Worm (Caenorhabditis elegans) whole organism, young adult: ENCODE results near the gene F55G7.3.

ENCODE experiments used
- F23B12.7 ChIP-seq: sonication (generic microtip); optimal IDR thresholded peaks from 2 replicates; lab custom pipeline; 2017; ENCODE audit warnings: missing genetic modification characterization, mild to moderate bottlenecking, missing compliant biosample characterization, antibody characterized with exemption, moderate library complexity; ENCODE audit not compliant: insufficient read depth
- T26A5.8 ChIP-seq: sonication (generic microtip); optimal IDR thresholded peaks from 2 replicates; lab custom pipeline; 2016; ENCODE audit warnings: missing genetic modification characterization, missing compliant biosample characterization
- Y53G8AR.9 ChIP-seq: fragments of 200-800 bp; sonication (Bioruptor generic); conservative IDR thresholded peaks from 2 replicates; pipeline ENCODE4 v1.3.6; 2022; ENCODE audit warnings: missing genetic modification reagents, missing genetic modification characterization, missing compliant biosample characterization
- Y79H2A.3 ChIP-seq: fragments of 200-800 bp; sonication (Bioruptor generic); conservative IDR thresholded peaks from 2 replicates; pipeline ENCODE4 v1.3.6; 2022; ENCODE audit warnings: missing genetic modification reagents, missing genetic modification characterization, missing compliant biosample characterization
- atf-7 ChIP-seq: sonication (generic microtip); optimal IDR thresholded peaks from 2 replicates; lab custom pipeline; 2017; ENCODE audit warnings: mild to moderate bottlenecking, missing genetic modification characterization, missing compliant biosample characterization
- ceh-91 ChIP-seq: fragments of 200-800 bp; sonication (Bioruptor generic); IDR thresholded peaks from 2 replicates; pipeline ENCODE4 v1.3.6; 2022; ENCODE audit warnings: missing genetic modification reagents, missing genetic modification characterization, missing compliant biosample characterization
- egl-18 ChIP-seq: fragments of 200-800 bp; sonication (Bioruptor generic); IDR thresholded peaks from 2 replicates; pipeline ENCODE4 v1.3.6; 2022; ENCODE audit warnings: missing genetic modification reagents, missing genetic modification characterization, missing compliant biosample characterization
- nfya-1 ChIP-seq: sonication (generic microtip); optimal IDR thresholded peaks from 2 replicates; lab custom pipeline; 2017; ENCODE audit warnings: antibody characterized with exemption, missing compliant biosample characterization, missing genetic modification characterization, borderline replicate concordance; ENCODE audit not compliant: insufficient read depth
- rpc-1 ChIP-seq, 2 experiments: fragments of 150-350 bp in 1 of 2; sonication (generic microtip) in 1 of 2; optimal IDR thresholded peaks; 2 replicates each; lab custom pipeline; 2014 to 2018; ENCODE audit warnings: missing biosample characterization in 1 of 2, missing genetic modification characterization in 1 of 2, missing genetic modification reagents in 1 of 2, missing genotype in 1 of 2
- unc-62 ChIP-seq: fragments of 150-350 bp; optimal IDR thresholded peaks from 2 replicates; lab custom pipeline; 2014; ENCODE audit warnings: missing biosample characterization, missing genetic modification reagents, missing genetic modification characterization
- zfh-2 ChIP-seq: fragments of 200-800 bp; sonication (Bioruptor generic); conservative IDR thresholded peaks from 2 replicates; pipeline ENCODE4 v1.3.6; 2022; ENCODE audit warnings: missing genetic modification reagents, missing genetic modification characterization, missing compliant biosample characterization
- ztf-18 ChIP-seq: sonication (generic microtip); optimal IDR thresholded peaks from 2 replicates; lab custom pipeline; 2016; ENCODE audit warnings: missing genotype, mild to moderate bottlenecking, missing genetic modification characterization, missing compliant biosample characterization

- TF ChIP-seq zfh-2 (GFP tag; lab: Robert Waterston, UW) (no peak), Y53G8AR.9 (no peak), atf-7 (tag; lab: Kevin White, UChicago) (no peak), unc-62 (GFP tag; lab: Kevin White, UChicago) (no peak), F23B12.7 (tag; lab: Kevin White, UChicago) (no peak), ztf-18 (no peak), Y79H2A.3 (GFP tag; lab: Robert Waterston, UW) (no peak), ceh-91 (GFP tag; lab: Robert Waterston, UW) (no peak), T26A5.8 (tag; lab: Kevin White, UChicago) (no peak), egl-18 (GFP tag; lab: Robert Waterston, UW) (no peak), rpc-1 (optimal IDR thresholded peaks at IDR 0.05; lab: Kevin White, UChicago) (no peak), rpc-1 (tag; optimal IDR thresholded peaks at IDR 0.05; lab: Kevin White, UChicago) (no peak), nfya-1 (tag; lab: Kevin White, UChicago) (no peak)
Measured at ce11 chrX:11971323-11971722, 29.5 kb upstream of the F55G7.3 start.
